Fruit fly (Drosophila melanogaster) whole organism, wandering third instar larva: ENCODE measurements around the gene Eip63E.

ENCODE experiments used
- Abd-B ChIP-seq: fragments of >200 bp; optimal IDR thresholded peaks from 2 replicates; lab custom pipeline; 2017; ENCODE audit warnings: missing biosample characterization, missing genetic modification characterization
- CG32264 ChIP-seq: fragments of 200-800 bp; sonication (Bioruptor generic); optimal IDR thresholded peaks from 2 replicates; lab custom pipeline; 2016; ENCODE audit warnings: missing biosample characterization, missing genetic modification characterization
- CG9705 ChIP-seq: fragments of 200-800 bp; sonication (Bioruptor generic); optimal IDR thresholded peaks from 2 replicates; lab custom pipeline; 2018; ENCODE audit warnings: missing biosample characterization, mild to moderate bottlenecking, missing genetic modification characterization
- CrebA ChIP-seq: fragments of 200-800 bp; sonication (Bioruptor generic); optimal IDR thresholded peaks from 2 replicates; lab custom pipeline; 2016; ENCODE audit warnings: missing biosample characterization, mild to moderate bottlenecking, missing genetic modification characterization, borderline replicate concordance
- GATAd ChIP-seq: sonication (Bioruptor generic); optimal IDR thresholded peaks from 2 replicates; lab custom pipeline; 2016; ENCODE audit warnings: missing biosample characterization, missing genetic modification characterization
- HLH106 ChIP-seq: fragments of 200-800 bp; optimal IDR thresholded peaks from 3 replicates; lab custom pipeline; 2019; ENCODE audit warnings: missing biosample characterization, mild to moderate bottlenecking, missing genetic modification characterization, moderate library complexity
- Hnf4 ChIP-seq: fragments of 200-800 bp; sonication (Bioruptor generic); optimal IDR thresholded peaks from 2 replicates; lab custom pipeline; 2016; ENCODE audit warnings: missing biosample characterization, mild to moderate bottlenecking, missing genetic modification characterization
- Hr78 ChIP-seq: fragments of >200 bp; optimal IDR thresholded peaks from 2 replicates; lab custom pipeline; 2017; ENCODE audit warnings: missing biosample characterization, missing genetic modification characterization
- Hr83 ChIP-seq: fragments of 200-300 bp; sonication (Bioruptor generic); optimal IDR thresholded peaks from 2 replicates; lab custom pipeline; 2016; ENCODE audit warnings: missing biosample characterization, mild to moderate bottlenecking, missing genetic modification characterization, moderate library complexity; ENCODE audit not compliant: poor library complexity, severe bottlenecking
- Jra ChIP-seq: sonication (Bioruptor generic); optimal IDR thresholded peaks from 2 replicates; lab custom pipeline; 2016; ENCODE audit warnings: missing biosample characterization, missing genetic modification characterization
- Mio ChIP-seq: sonication (Bioruptor generic); optimal IDR thresholded peaks from 2 replicates; lab custom pipeline; 2016; ENCODE audit warnings: missing biosample characterization, missing genetic modification characterization
- Myc ChIP-seq: fragments of >200 bp; optimal IDR thresholded peaks from 2 replicates; lab custom pipeline; 2017
- N ChIP-seq: fragments of >200 bp; optimal IDR thresholded peaks from 2 replicates; lab custom pipeline; 2018; ENCODE audit warnings: missing biosample characterization, missing external identifiers, missing genetic modification characterization
- OdsH ChIP-seq: fragments of 200-800 bp; sonication (Bioruptor generic); optimal IDR thresholded peaks from 2 replicates; lab custom pipeline; 2016; ENCODE audit warnings: missing biosample characterization, mild to moderate bottlenecking, missing genetic modification characterization
- Rel ChIP-seq, 2 experiments: fragments of 200-800 bp; sonication (Bioruptor generic) in 1 of 2; optimal IDR thresholded peaks; 2 replicates in 1 of 2; 3 replicates in 1 of 2; lab custom pipeline; 2016 to 2019; ENCODE audit warnings: mild to moderate bottlenecking in 2 of 2, missing biosample characterization in 2 of 2, missing genetic modification characterization in 2 of 2, moderate library complexity in 1 of 2
- Sp1 ChIP-seq: fragments of 200-800 bp; sonication (Bioruptor generic); optimal IDR thresholded peaks from 3 replicates; lab custom pipeline; 2019; ENCODE audit warnings: missing biosample characterization, mild to moderate bottlenecking, missing genetic modification characterization, moderate library complexity
- Vsx2 ChIP-seq: fragments of 200-300, 225-300 bp; sonication (Bioruptor generic); optimal IDR thresholded peaks from 2 replicates; lab custom pipeline; 2018; ENCODE audit warnings: missing biosample characterization, missing genetic modification characterization; ENCODE audit not compliant: partially characterized antibody
- br ChIP-seq: fragments of 200-800 bp; sonication (Bioruptor generic); optimal IDR thresholded peaks from 2 replicates; lab custom pipeline; 2016; ENCODE audit warnings: missing biosample characterization, missing genetic modification characterization
- brk ChIP-seq: fragments of 200-800 bp; sonication (Bioruptor generic); optimal IDR thresholded peaks from 2 replicates; lab custom pipeline; 2016; ENCODE audit warnings: missing biosample characterization, mild to moderate bottlenecking, missing genetic modification characterization
- dl ChIP-seq, 2 experiments: fragments of 175-275, 200-275 bp in 1 of 2; fragments of 200-275 bp in 1 of 2; sonication (Bioruptor generic); optimal IDR thresholded peaks; lab custom pipeline; 2018; ENCODE audit warnings: mild to moderate bottlenecking in 2 of 2, missing biosample characterization in 2 of 2, missing genetic modification characterization in 2 of 2, moderate library complexity in 2 of 2; ENCODE audit not compliant: partially characterized antibody in 2 of 2, insufficient read depth in 1 of 2
- dmrt93B ChIP-seq: fragments of 200-800 bp; sonication (Bioruptor generic); optimal IDR thresholded peaks from 2 replicates; lab custom pipeline; 2018; ENCODE audit warnings: missing biosample characterization, mild to moderate bottlenecking, missing genetic modification characterization
- dsf ChIP-seq: sonication (Bioruptor generic); optimal IDR thresholded peaks from 2 replicates; lab custom pipeline; 2016; ENCODE audit warnings: missing biosample characterization, missing genetic modification characterization, borderline replicate concordance
- ey ChIP-seq: fragments of 200-800 bp; sonication (Bioruptor generic); optimal IDR thresholded peaks from 2 replicates; lab custom pipeline; 2016; ENCODE audit warnings: missing biosample characterization, missing genetic modification characterization
- foxo ChIP-seq, 2 experiments: fragments of 200-800 bp; sonication (Bioruptor generic); optimal IDR thresholded peaks; 2 replicates in 1 of 2; 3 replicates in 1 of 2; lab custom pipeline; 2016 to 2017; ENCODE audit warnings: missing biosample characterization in 2 of 2, missing genetic modification characterization in 2 of 2
- fru ChIP-seq: fragments of 200-800 bp; sonication (Bioruptor generic); optimal IDR thresholded peaks from 3 replicates; lab custom pipeline; 2016; ENCODE audit warnings: missing biosample characterization, mild to moderate bottlenecking, missing genetic modification characterization
- h ChIP-seq: fragments of 200-800 bp; sonication (Bioruptor generic); optimal IDR thresholded peaks from 3 replicates; lab custom pipeline; 2016; ENCODE audit warnings: missing biosample characterization, mild to moderate bottlenecking, missing genetic modification characterization
- jim ChIP-seq: fragments of 175-275, 200-325 bp; sonication (Bioruptor generic); optimal IDR thresholded peaks from 2 replicates; lab custom pipeline; 2016; ENCODE audit warnings: missing biosample characterization, mild to moderate bottlenecking, missing genetic modification characterization
- lola ChIP-seq: fragments of >200 bp; optimal IDR thresholded peaks from 2 replicates; lab custom pipeline; 2017; ENCODE audit warnings: missing biosample characterization, missing genetic modification characterization
- pan ChIP-seq: fragments of >200 bp; optimal IDR thresholded peaks from 2 replicates; lab custom pipeline; 2017
- psq ChIP-seq: fragments of 200-800 bp; sonication (Bioruptor generic); optimal IDR thresholded peaks from 3 replicates; lab custom pipeline; 2017; ENCODE audit warnings: missing biosample characterization, mild to moderate bottlenecking, missing genetic modification characterization, moderate library complexity
- rgr ChIP-seq: fragments of 200-800 bp; sonication (Bioruptor generic); optimal IDR thresholded peaks from 3 replicates; lab custom pipeline; 2016; ENCODE audit warnings: missing biosample characterization, mild to moderate bottlenecking, missing genetic modification characterization
- sage ChIP-seq: fragments of 200-800 bp; sonication (Bioruptor generic); optimal IDR thresholded peaks from 2 replicates; lab custom pipeline; 2016; ENCODE audit warnings: missing biosample characterization, mild to moderate bottlenecking, missing genetic modification characterization
- sv ChIP-seq: fragments of 200-800 bp; sonication (Bioruptor generic); optimal IDR thresholded peaks from 3 replicates; lab custom pipeline; 2016; ENCODE audit warnings: missing biosample characterization, missing genetic modification characterization
- tai ChIP-seq: sonication (Bioruptor generic); optimal IDR thresholded peaks from 2 replicates; lab custom pipeline; 2016; ENCODE audit warnings: missing biosample characterization, missing genetic modification characterization
- usp ChIP-seq: fragments of >200 bp; optimal IDR thresholded peaks from 2 replicates; lab custom pipeline; 2017; ENCODE audit warnings: missing biosample characterization, missing genetic modification characterization
- woc ChIP-seq: sonication (Bioruptor generic); optimal IDR thresholded peaks from 2 replicates; lab custom pipeline; 2016; ENCODE audit warnings: missing biosample characterization, mild to moderate bottlenecking, missing genetic modification characterization

The Eip63E gene

DNA sequence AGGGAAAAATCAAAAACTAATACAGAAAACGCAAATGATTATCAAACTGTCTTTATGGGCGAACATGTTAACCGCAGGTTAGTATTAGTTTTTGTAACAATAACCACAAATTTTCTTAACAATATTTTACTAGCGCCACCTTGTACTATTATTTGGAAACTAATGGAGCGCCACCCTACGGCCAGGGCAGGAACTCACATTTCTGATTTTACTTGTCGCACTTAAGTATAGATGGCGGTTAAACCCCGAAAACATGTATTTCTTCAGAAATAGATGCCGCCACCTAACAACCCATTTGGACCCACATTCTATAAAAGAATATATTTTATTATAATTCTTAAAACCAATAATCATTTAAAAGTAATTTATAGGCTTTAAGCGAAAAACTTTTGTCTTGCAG is 100.8 kb downstream of the Eip63E start:
- TF ChIP-seq usp (GFP tag; lab: Kevin White, UChicago) (no peak), CrebA (no peak), Mio (GFP tag; lab: Kevin White, UChicago) (no peak), h (peak; percentile 73), N (GFP tag; lab: Kevin White, UChicago) (no peak), tai (GFP tag; lab: Kevin White, UChicago) (peak; percentile 80), Rel (GFP tag; optimal IDR thresholded peaks at IDR 0.05; lab: Kevin White, UChicago) (no peak), Rel (tag; optimal IDR thresholded peaks at IDR 0.05; lab: Kevin White, UChicago) (peak; percentile 29), fru (GFP tag; lab: Kevin White, UChicago) (peak; percentile 70), Jra (peak; percentile 42), ey (peak; percentile 75), Sp1 (peak; percentile 8), brk (GFP tag; lab: Kevin White, UChicago) (no peak), Vsx2 (GFP tag; lab: Kevin White, UChicago) (no peak), psq (GFP tag; lab: Kevin White, UChicago) (peak; percentile 68), pan (no peak), GATAd (GFP tag; lab: Kevin White, UChicago) (peak; percentile 12), dmrt93B (GFP tag; lab: Kevin White, UChicago) (peak; percentile 65), Myc (peak; percentile 89), Hr83 (peak; percentile 71), rgr (GFP tag; lab: Kevin White, UChicago) (peak; percentile 83), br (GFP tag; lab: Kevin White, UChicago) (peak; percentile 70), HLH106 (peak; percentile 71), Hnf4 (GFP tag; lab: Kevin White, UChicago) (peak; percentile 64), sv (peak; percentile 73), OdsH (GFP tag; lab: Kevin White, UChicago) (peak; percentile 78), foxo (GFP tag; optimal IDR thresholded peaks at IDR 0.05; lab: Kevin White, UChicago) (peak in 1 of 2 experiments; percentile 82), jim (GFP tag; lab: Kevin White, UChicago) (no peak), CG9705 (GFP tag; lab: Kevin White, UChicago) (peak; percentile 59)

DNA sequence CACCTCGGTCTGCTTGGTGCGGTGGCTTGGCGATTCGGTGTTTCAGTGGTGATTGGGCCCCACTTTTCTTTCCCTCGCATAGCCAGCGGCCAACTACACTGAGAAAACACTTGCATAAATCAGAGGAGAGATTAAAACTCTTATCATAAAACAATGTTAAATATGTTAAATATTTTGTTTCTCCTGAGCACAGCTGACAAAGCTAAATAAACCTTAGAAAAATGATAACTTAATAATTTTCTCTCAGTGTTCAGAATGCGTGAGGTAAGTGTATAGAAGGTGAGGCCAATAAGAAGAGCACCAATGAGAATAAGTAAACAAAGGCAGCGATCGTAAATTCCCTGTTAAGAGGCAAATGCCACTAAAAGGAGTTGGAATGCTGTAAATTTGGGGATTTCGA is 101.7 kb downstream of the Eip63E start:
- TF ChIP-seq sv (peak; percentile 51), psq (GFP tag; lab: Kevin White, UChicago) (peak; percentile 90), pan (no peak), ey (peak; percentile 92), Sp1 (peak; percentile 85), lola (GFP tag; lab: Kevin White, UChicago) (no peak), Hnf4 (GFP tag; lab: Kevin White, UChicago) (peak; percentile 91), Rel (GFP tag; optimal IDR thresholded peaks at IDR 0.05; lab: Kevin White, UChicago) (peak; percentile 30), Rel (tag; optimal IDR thresholded peaks at IDR 0.05; lab: Kevin White, UChicago) (peak; percentile 3), jim (GFP tag; lab: Kevin White, UChicago) (no peak), Vsx2 (GFP tag; lab: Kevin White, UChicago) (no peak), HLH106 (peak; percentile 81), fru (GFP tag; lab: Kevin White, UChicago) (peak; percentile 91), N (GFP tag; lab: Kevin White, UChicago) (no peak), CG32264 (GFP tag; lab: Kevin White, UChicago) (peak; percentile 71), Jra (peak; percentile 70), dsf (peak; percentile 25), dl (GFP tag; optimal IDR thresholded peaks at IDR 0.05; lab: Kevin White, UChicago; ENCODE audit: insufficient read depth in 1 of 2, partially characterized antibody in 2 of 2) (no peak), woc (GFP tag; lab: Kevin White, UChicago) (peak; percentile 81), brk (GFP tag; lab: Kevin White, UChicago) (peak; percentile 87), Myc (no peak), Mio (GFP tag; lab: Kevin White, UChicago) (peak; percentile 7), br (GFP tag; lab: Kevin White, UChicago) (peak; percentile 87), OdsH (GFP tag; lab: Kevin White, UChicago) (peak; percentile 88), CG9705 (GFP tag; lab: Kevin White, UChicago) (no peak), rgr (GFP tag; lab: Kevin White, UChicago) (peak; percentile 90), tai (GFP tag; lab: Kevin White, UChicago) (peak; percentile 83), Hr83 (peak; percentile 8), sage (GFP tag; lab: Kevin White, UChicago) (peak; percentile 60), h (peak; percentile 91), foxo (GFP tag; optimal IDR thresholded peaks at IDR 0.05; lab: Kevin White, UChicago) (peak; percentile 29 to 86), dmrt93B (GFP tag; lab: Kevin White, UChicago) (peak; percentile 45)

DNA sequence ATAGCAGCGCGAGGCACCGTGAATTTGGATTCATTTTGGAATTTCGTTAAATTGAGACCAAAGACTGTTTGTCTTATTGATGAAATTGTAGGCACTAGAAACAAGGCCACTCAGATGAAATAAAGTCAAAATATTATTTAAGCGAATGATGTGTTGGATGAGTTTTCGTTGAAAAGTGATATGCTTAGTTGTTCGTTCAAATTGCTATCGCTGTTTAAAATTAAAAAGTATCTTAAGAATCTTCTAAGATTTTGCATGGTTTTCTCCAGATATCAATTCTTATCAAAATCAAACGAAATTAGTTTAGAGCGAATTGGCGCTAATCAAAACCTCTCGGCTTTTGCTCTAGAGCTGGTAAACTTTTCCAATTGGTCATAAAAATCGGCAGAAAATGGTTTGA is 105.4 kb downstream of the Eip63E start, which contains the start of gene CG14974:
Gene CG14974 (minus strand): TSS at position 101 of the 400 bp plus-strand sequence.
- TF ChIP-seq Hr78 (GFP tag; lab: Kevin White, UChicago) (no peak), foxo (GFP tag; optimal IDR thresholded peaks at IDR 0.05; lab: Kevin White, UChicago) (no peak), sv (no peak), Hr83 (no peak), Abd-B (GFP tag; lab: Kevin White, UChicago) (no peak), CG32264 (GFP tag; lab: Kevin White, UChicago) (no peak), N (GFP tag; lab: Kevin White, UChicago) (no peak), pan (no peak), lola (GFP tag; lab: Kevin White, UChicago) (no peak), brk (GFP tag; lab: Kevin White, UChicago) (no peak), HLH106 (no peak), rgr (GFP tag; lab: Kevin White, UChicago) (no peak), h (no peak), psq (GFP tag; lab: Kevin White, UChicago) (no peak), usp (GFP tag; lab: Kevin White, UChicago) (no peak)
